Fruit fly (Drosophila melanogaster) whole organism, embryonic: ENCODE measurements around the gene Alg2.

ENCODE experiments used
- Abd-B ChIP-seq: fragments of 200-800 bp; sonication (Bioruptor generic); optimal IDR thresholded peaks from 2 replicates; lab custom pipeline; 2018; ENCODE audit warnings: missing biosample characterization, mild to moderate bottlenecking, missing genetic modification characterization, moderate library complexity
- Atf-2 ChIP-seq: fragments of 200-800 bp; sonication (Bioruptor generic); optimal IDR thresholded peaks from 2 replicates; lab custom pipeline; 2016; ENCODE audit warnings: missing biosample characterization, missing genetic modification characterization
- B-H2 ChIP-seq: fragments of 200-800 bp; sonication (Bioruptor generic); optimal IDR thresholded peaks from 2 replicates; lab custom pipeline; 2018; ENCODE audit warnings: missing biosample characterization, mild to moderate bottlenecking, missing genetic modification characterization
- CG10366 ChIP-seq: fragments of 200-800 bp; sonication (Bioruptor generic); IDR thresholded peaks from 2 replicates; pipeline ENCODE4 v1.3.6; 2022; ENCODE audit warnings: missing biosample characterization, missing genetic modification characterization
- CG10959 ChIP-seq: fragments of 200-800 bp; sonication (Bioruptor generic); IDR thresholded peaks from 2 replicates; pipeline ENCODE4 v1.3.6; 2022; ENCODE audit warnings: missing biosample characterization, missing genetic modification characterization
- CG12299 ChIP-seq: fragments of 200-800 bp; sonication (Bioruptor generic); optimal IDR thresholded peaks from 2 replicates; lab custom pipeline; 2018; ENCODE audit warnings: missing biosample characterization, mild to moderate bottlenecking, missing genetic modification characterization
- CG12659 ChIP-seq: fragments of 200-800 bp; sonication (Bioruptor generic); optimal IDR thresholded peaks from 3 replicates; lab custom pipeline; 2017; ENCODE audit warnings: mild to moderate bottlenecking, missing biosample characterization, missing genetic modification reagents, missing genetic modification characterization
- CG14014 ChIP-seq: fragments of 200-800 bp; sonication (Bioruptor generic); IDR thresholded peaks from 2 replicates; pipeline ENCODE4 v1.3.6; 2022; ENCODE audit warnings: missing biosample characterization, missing genetic modification characterization
- CG1647 ChIP-seq: fragments of 200-800 bp; sonication (Bioruptor generic); optimal IDR thresholded peaks from 3 replicates; lab custom pipeline; 2016; ENCODE audit warnings: missing biosample characterization, missing genetic modification characterization
- CG16863 ChIP-seq: fragments of 200-800 bp; sonication (Bioruptor generic); optimal IDR thresholded peaks from 3 replicates; lab custom pipeline; 2016; ENCODE audit warnings: missing biosample characterization, missing genetic modification characterization
- CG4617 ChIP-seq: fragments of 200-800 bp; sonication (Bioruptor generic); optimal IDR thresholded peaks from 3 replicates; lab custom pipeline; 2016; ENCODE audit warnings: missing biosample characterization, missing genetic modification characterization, borderline replicate concordance
- CG4854 ChIP-seq: fragments of 200-800 bp; sonication (Bioruptor generic); optimal IDR thresholded peaks from 2 replicates; lab custom pipeline; 2016; ENCODE audit warnings: missing biosample characterization, missing genetic modification characterization, inconsistent platforms
- CG6765 ChIP-seq: fragments of 200-800 bp; sonication (Bioruptor generic); optimal IDR thresholded peaks from 3 replicates; lab custom pipeline; 2017; ENCODE audit warnings: missing biosample characterization, mild to moderate bottlenecking, missing genetic modification characterization
- CG6813 ChIP-seq: fragments of 200-800 bp; sonication (Bioruptor generic); optimal IDR thresholded peaks from 2 replicates; lab custom pipeline; 2017; ENCODE audit warnings: missing biosample characterization, missing genetic modification characterization, mild to moderate bottlenecking, moderate library complexity, missing genetic modification reagents
- CG7745 ChIP-seq: fragments of 200-800 bp; sonication (Bioruptor generic); optimal IDR thresholded peaks from 2 replicates; lab custom pipeline; 2018; ENCODE audit warnings: missing biosample characterization, mild to moderate bottlenecking, missing genetic modification characterization, moderate library complexity
- CG8944 ChIP-seq: fragments of 200-800 bp; sonication (Bioruptor generic); optimal IDR thresholded peaks from 3 replicates; lab custom pipeline; 2016; ENCODE audit warnings: missing biosample characterization, missing genetic modification characterization
- CG9437 ChIP-seq: fragments of 200-800 bp; sonication (Bioruptor generic); optimal IDR thresholded peaks from 2 replicates; lab custom pipeline; 2018; ENCODE audit warnings: missing biosample characterization, mild to moderate bottlenecking, missing genetic modification characterization
- D ChIP-seq, 2 experiments: fragments of 200-800 bp in 1 of 2; fragments of >200 bp in 1 of 2; sonication (Bioruptor generic) in 1 of 2; optimal IDR thresholded peaks; 2 replicates in 1 of 2; 3 replicates in 1 of 2; lab custom pipeline; 2017; ENCODE audit warnings: mild to moderate bottlenecking in 1 of 2, missing biosample characterization in 1 of 2, missing genetic modification characterization in 1 of 2, missing genetic modification reagents in 1 of 2
- D19A ChIP-seq: fragments of 200-800 bp; optimal IDR thresholded peaks from 3 replicates; lab custom pipeline; 2019; ENCODE audit warnings: missing biosample characterization, mild to moderate bottlenecking, missing genetic modification characterization, moderate library complexity
- H15 ChIP-seq: fragments of 200-800 bp; sonication (Bioruptor generic); IDR thresholded peaks from 3 replicates; pipeline ENCODE4 v1.3.6; 2022; ENCODE audit warnings: missing biosample characterization, missing genetic modification characterization
- Hmx ChIP-seq: fragments of 200-800 bp; sonication (Bioruptor generic); optimal IDR thresholded peaks from 2 replicates; lab custom pipeline; 2016; ENCODE audit warnings: missing biosample characterization, missing genetic modification characterization
- Lim3 ChIP-seq: fragments of 200-800 bp; sonication (Bioruptor generic); IDR thresholded peaks from 2 replicates; pipeline ENCODE4 v1.3.6; 2022; ENCODE audit warnings: missing biosample characterization, missing genetic modification characterization
- Med ChIP-seq: fragments of 200-800 bp; sonication (Bioruptor generic); peaks from one replicate; lab custom pipeline; 2016; ENCODE audit warnings: missing biosample characterization, missing genetic modification characterization, mild to moderate bottlenecking, inconsistent platforms, moderate library complexity
- NC2α ChIP-seq: fragments of 200-800 bp; sonication (Bioruptor generic); optimal IDR thresholded peaks from 2 replicates; lab custom pipeline; 2016; ENCODE audit warnings: missing biosample characterization, missing genetic modification characterization
- Oli ChIP-seq: fragments of 200-800 bp; sonication (Bioruptor generic); optimal IDR thresholded peaks from 2 replicates; lab custom pipeline; 2018; ENCODE audit warnings: missing biosample characterization, mild to moderate bottlenecking, missing genetic modification characterization, moderate library complexity
- Opbp ChIP-seq: fragments of 200-800 bp; sonication (Bioruptor generic); IDR thresholded peaks from 3 replicates; pipeline ENCODE4 v1.3.6; 2022; ENCODE audit warnings: missing biosample characterization, missing genetic modification characterization; ENCODE audit not compliant: partially characterized antibody
- Ptx1 ChIP-seq: fragments of 200-800 bp; sonication (Bioruptor generic); IDR thresholded peaks from 2 replicates; pipeline ENCODE4 v1.3.6; 2022; ENCODE audit warnings: missing biosample characterization, missing genetic modification characterization
- Sin3A ChIP-seq: fragments of >200 bp; optimal IDR thresholded peaks from 2 replicates; lab custom pipeline; 2018
- ase ChIP-seq: fragments of 200-800 bp; sonication (Bioruptor generic); IDR thresholded peaks from 3 replicates; pipeline ENCODE4 v1.3.6; 2022; ENCODE audit warnings: missing biosample characterization, missing genetic modification characterization
- bab2 ChIP-seq: fragments of 200-800 bp; sonication (Bioruptor generic); optimal IDR thresholded peaks from 2 replicates; lab custom pipeline; 2016; ENCODE audit warnings: missing biosample characterization, missing genetic modification characterization
- cad ChIP-seq: fragments of >200 bp; optimal IDR thresholded peaks from 2 replicates; lab custom pipeline; 2017; ENCODE audit warnings: missing biosample characterization, missing genetic modification characterization
- crol ChIP-seq: fragments of 200-800 bp; sonication (Bioruptor generic); IDR thresholded peaks from 2 replicates; pipeline ENCODE4 v1.3.6; 2022; ENCODE audit warnings: missing biosample characterization, missing genetic modification characterization
- dati ChIP-seq: fragments of 200-800 bp; sonication (Bioruptor generic); IDR thresholded peaks from 2 replicates; pipeline ENCODE4 v1.3.6; 2022; ENCODE audit warnings: missing biosample characterization, missing genetic modification characterization
- dmrt11E ChIP-seq: fragments of 200-800 bp; sonication (Bioruptor generic); optimal IDR thresholded peaks from 3 replicates; lab custom pipeline; 2018; ENCODE audit warnings: missing biosample characterization, mild to moderate bottlenecking, missing genetic modification characterization, moderate library complexity
- fd96Cb ChIP-seq: fragments of 200-800 bp; sonication (Bioruptor generic); optimal IDR thresholded peaks from 2 replicates; lab custom pipeline; 2018; ENCODE audit warnings: missing biosample characterization, mild to moderate bottlenecking, missing genetic modification characterization, moderate library complexity
- hb ChIP-seq: fragments of 200-800 bp; sonication (Bioruptor generic); IDR thresholded peaks from 3 replicates; pipeline ENCODE4 v1.3.6; 2022; ENCODE audit warnings: missing biosample characterization, missing genetic modification characterization; ENCODE audit not compliant: partially characterized antibody
- hbn ChIP-seq: fragments of 200-800 bp; sonication (Bioruptor generic); IDR thresholded peaks from 2 replicates; pipeline ENCODE4 v1.3.6; 2022; ENCODE audit warnings: missing biosample characterization, missing genetic modification characterization; ENCODE audit not compliant: partially characterized antibody
- insv ChIP-seq, 2 experiments: fragments of 200-800 bp; sonication (Bioruptor generic); optimal IDR thresholded peaks; 3 replicates each; lab custom pipeline; 2016 to 2018; ENCODE audit warnings: missing biosample characterization in 2 of 2, missing genetic modification characterization in 2 of 2
- lab ChIP-seq: fragments of 200-800 bp; sonication (Bioruptor generic); optimal IDR thresholded peaks from 3 replicates; lab custom pipeline; 2017; ENCODE audit warnings: missing biosample characterization, missing genetic modification characterization, mild to moderate bottlenecking, moderate library complexity, missing genetic modification reagents
- lmd ChIP-seq: fragments of 200-800 bp; sonication (Bioruptor generic); IDR thresholded peaks from 2 replicates; pipeline ENCODE4 v1.3.6; 2022; ENCODE audit warnings: missing biosample characterization, missing genetic modification characterization
- lola ChIP-seq, 3 experiments: fragments of >200 bp in 2 of 3; fragments of 200-800 bp in 1 of 3; sonication (Bioruptor generic) in 1 of 3; optimal IDR thresholded peaks; 2 replicates each; lab custom pipeline; 2017 to 2019; ENCODE audit warnings: missing biosample characterization in 3 of 3, missing genetic modification characterization in 3 of 3, mild to moderate bottlenecking in 1 of 3, moderate library complexity in 1 of 3
- lov ChIP-seq, 2 experiments: fragments of 200-800 bp in 1 of 2; fragments of >200 bp in 1 of 2; sonication (Bioruptor generic) in 1 of 2; IDR thresholded peaks in 1 of 2; optimal IDR thresholded peaks in 1 of 2; 2 replicates in 1 of 2; 3 replicates in 1 of 2; pipeline versions ENCODE4 v1.3.6 to Lab custom; 2017 to 2022; ENCODE audit warnings: missing biosample characterization in 1 of 2, missing genetic modification characterization in 1 of 2
- repo ChIP-seq: fragments of 200-800 bp; sonication (Bioruptor generic); optimal IDR thresholded peaks from 2 replicates; lab custom pipeline; 2016; ENCODE audit warnings: missing biosample characterization, missing genetic modification characterization
- shn ChIP-seq: fragments of 200-800 bp; sonication (Bioruptor generic); optimal IDR thresholded peaks from 3 replicates; lab custom pipeline; 2016; ENCODE audit warnings: missing biosample characterization, missing genetic modification characterization
- sisA ChIP-seq: fragments of 200-800 bp; sonication (Bioruptor generic); IDR thresholded peaks from 2 replicates; pipeline ENCODE4 v1.3.6; 2022; ENCODE audit warnings: missing biosample characterization, missing genetic modification characterization
- trem ChIP-seq: fragments of 200-800 bp; optimal IDR thresholded peaks from 3 replicates; lab custom pipeline; 2019; ENCODE audit warnings: missing biosample characterization, mild to moderate bottlenecking, missing genetic modification characterization, moderate library complexity
- vvl ChIP-seq: fragments of 200-800 bp; sonication (Bioruptor generic); IDR thresholded peaks from 2 replicates; pipeline ENCODE4 v1.3.6; 2022; ENCODE audit warnings: missing biosample characterization, missing genetic modification characterization
- wor ChIP-seq: fragments of 200-800 bp; sonication (Bioruptor generic); IDR thresholded peaks from 2 replicates; pipeline ENCODE4 v1.3.6; 2022; ENCODE audit warnings: missing biosample characterization, missing genetic modification characterization
- zen ChIP-seq: fragments of 200-800 bp; sonication (Bioruptor generic); optimal IDR thresholded peaks from 3 replicates; lab custom pipeline; 2018; ENCODE audit warnings: missing biosample characterization, mild to moderate bottlenecking, missing genetic modification characterization, moderate library complexity
- zfh1 ChIP-seq: fragments of 200-800 bp; sonication (Bioruptor generic); IDR thresholded peaks from 3 replicates; pipeline ENCODE4 v1.3.6; 2022; ENCODE audit warnings: missing biosample characterization, missing genetic modification characterization

Alg2 gene

DNA sequence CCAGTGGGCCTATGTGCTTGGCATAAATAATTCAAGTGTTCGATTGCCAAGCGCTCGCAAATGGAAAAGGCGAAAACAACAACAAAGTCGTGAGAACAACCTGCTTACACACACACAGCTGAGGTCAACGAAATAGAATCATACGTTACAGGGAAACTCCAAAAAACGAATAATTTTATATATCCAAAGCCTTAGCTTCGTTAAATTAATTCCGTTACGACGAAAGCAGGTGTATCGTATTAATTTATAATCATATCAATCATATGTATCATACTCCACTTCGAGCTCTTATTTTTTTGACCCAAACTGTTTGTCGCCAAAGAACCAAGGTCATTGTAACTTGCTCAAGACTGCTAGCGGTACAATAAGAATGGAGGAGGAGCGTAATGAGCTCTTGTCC lies 35.9 kb downstream of the Alg2 start (continued):
- TF ChIP-seq dmrt11E (tag; lab: Kevin White, UChicago): peak; percentile 85
- TF ChIP-seq Med (GFP tag; lab: Kevin White, UChicago): peak; percentile 97
- TF ChIP-seq lola (GFP tag; optimal IDR thresholded peaks at IDR 0.05; lab: Kevin White, UChicago): peak in 1 of 3 experiments; percentile 80
- TF ChIP-seq sisA (GFP tag; lab: Robert Waterston, UW): peak; percentile 84
- peak; percentile 61 for TF ChIP-seq CG1647 (GFP tag; lab: Kevin White, UChicago)
- peak; percentile 63 for TF ChIP-seq CG9437
- TF ChIP-seq Oli: peak; percentile 87
- TF ChIP-seq CG10959 (GFP tag; lab: Robert Waterston, UW): peak; percentile 61
- TF ChIP-seq CG14014 (GFP tag; lab: Robert Waterston, UW): peak; percentile 89
- TF ChIP-seq CG12659 (GFP tag; lab: Kevin White, UChicago): peak; percentile 81
- no peak for TF ChIP-seq D19A
- TF ChIP-seq hb (GFP tag; lab: Robert Waterston, UW): no peak
- no peak for TF ChIP-seq insv (GFP tag; optimal IDR thresholded peaks at IDR 0.05; lab: Kevin White, UChicago)
- no peak for TF ChIP-seq D (optimal IDR thresholded peaks at IDR 0.05; lab: Kevin White, UChicago)
- TF ChIP-seq D (GFP tag; optimal IDR thresholded peaks at IDR 0.05; lab: Kevin White, UChicago): peak; percentile 82
- TF ChIP-seq lmd (GFP tag; lab: Robert Waterston, UW): peak; percentile 90
- TF ChIP-seq CG6813 (GFP tag; lab: Kevin White, UChicago): peak; percentile 79
- peak; percentile 94 for TF ChIP-seq vvl (GFP tag; lab: Robert Waterston, UW)
- peak; percentile 82 for TF ChIP-seq ase (GFP tag; lab: Robert Waterston, UW)
- TF ChIP-seq repo: peak; percentile 80
- TF ChIP-seq lab (GFP tag; lab: Kevin White, UChicago): peak; percentile 94
- TF ChIP-seq Abd-B (GFP tag; lab: Kevin White, UChicago): peak; percentile 48
- TF ChIP-seq Sin3A: no peak
- TF ChIP-seq CG12299 (tag; lab: Kevin White, UChicago): peak; percentile 66
- TF ChIP-seq crol (GFP tag; lab: Robert Waterston, UW): no peak
- TF ChIP-seq dati: peak; percentile 77
- peak; percentile 77 for TF ChIP-seq CG10366 (GFP tag; lab: Robert Waterston, UW)
- TF ChIP-seq B-H2 (GFP tag; lab: Kevin White, UChicago): no peak
- TF ChIP-seq NC2α (GFP tag; lab: Kevin White, UChicago): peak; percentile 53
- TF ChIP-seq fd96Cb: peak; percentile 87
- peak; percentile 84 for TF ChIP-seq CG6765 (GFP tag; lab: Kevin White, UChicago)
- peak; percentile 58 for TF ChIP-seq Atf-2 (GFP tag; lab: Kevin White, UChicago)
- TF ChIP-seq zen (tag; lab: Kevin White, UChicago): peak; percentile 68
- peak; percentile 88 for TF ChIP-seq bab2
- TF ChIP-seq H15: peak; percentile 89
- peak; percentile 87 for TF ChIP-seq trem (tag; lab: Kevin White, UChicago)
- TF ChIP-seq wor (GFP tag; lab: Robert Waterston, UW): peak; percentile 58
- peak; percentile 89 for TF ChIP-seq zfh1 (GFP tag; lab: Robert Waterston, UW)
- TF ChIP-seq CG7745 (tag; lab: Kevin White, UChicago): no peak
- no peak for TF ChIP-seq hbn (GFP tag; lab: Robert Waterston, UW)
- TF ChIP-seq Opbp (GFP tag; lab: Robert Waterston, UW): no peak
- TF ChIP-seq Lim3 (GFP tag; lab: Robert Waterston, UW): 0 out of 2 replicates have a peak, but pooled peaks have one; percentile 38
- peak; percentile 22 for TF ChIP-seq CG8944
- TF ChIP-seq Ptx1 (GFP tag; lab: Robert Waterston, UW): peak; percentile 91
- TF ChIP-seq lov (optimal IDR thresholded peaks at IDR 0.05; lab: Kevin White, UChicago): no peak
- TF ChIP-seq lov (GFP tag; IDR thresholded peaks at IDR 0.05; lab: Robert Waterston, UW): peak; percentile 79; the same call in 1 of the 3 replicates
- TF ChIP-seq CG4854 (GFP tag; lab: Kevin White, UChicago): peak; percentile 85
- TF ChIP-seq CG4617 (GFP tag; lab: Kevin White, UChicago): no peak
- no peak for TF ChIP-seq cad
- no peak for TF ChIP-seq Hmx
- TF ChIP-seq CG16863 (GFP tag; lab: Kevin White, UChicago): peak; percentile 79
- peak; percentile 43 for TF ChIP-seq shn
